Worm (Caenorhabditis elegans) whole organism, dauer: ENCODE data around the gene str-15.

Experiments
- unc-62 ChIP-seq: sonication (generic microtip); optimal IDR thresholded peaks from 2 replicates; lab custom pipeline; 2017; ENCODE audit warnings: missing biosample characterization, missing genetic modification reagents, missing genetic modification characterization

The str-15 gene

ce11 chrV:16407663-16408062 lies 51.0 kb downstream of the str-15 start, which contains the start of gene F26D2.3:
Gene F26D2.3 (plus strand): TSS chrV:16407963.
- no peak for TF ChIP-seq unc-62 (GFP tag; lab: Kevin White, UChicago)
